Fruit fly (Drosophila melanogaster): ENCODE results near the gene Gclc.

Gclc gene

dm6 chrX:8125224-8125649 is 9.3 kb upstream of the Gclc start:
- TF ChIP-seq net (GFP tag; optimal IDR thresholded peaks at IDR 0.05): no peak
- TF ChIP-seq Smox (GFP tag; optimal IDR thresholded peaks at IDR 0.05): no peak
- TF ChIP-seq CG6808 (GFP tag; optimal IDR thresholded peaks at IDR 0.05): no peak
- TF ChIP-seq CG16779 (tag; optimal IDR thresholded peaks at IDR 0.05): no peak
- TF ChIP-seq CG34406 (GFP tag; optimal IDR thresholded peaks at IDR 0.05): no peak
- peak; percentile 48; the same call in 2 of the 3 replicates for TF ChIP-seq CG8119 (GFP tag; IDR thresholded peaks at IDR 0.05)
- TF ChIP-seq lz (GFP tag; optimal IDR thresholded peaks at IDR 0.05): no peak
- TF ChIP-seq CG10631 (GFP tag; optimal IDR thresholded peaks at IDR 0.05): peak; percentile 23
- no peak for TF ChIP-seq Sox102F (GFP tag; optimal IDR thresholded peaks at IDR 0.05)
- no peak for TF ChIP-seq Ets21C (GFP tag; optimal IDR thresholded peaks at IDR 0.05)
- TF ChIP-seq Eip93F (GFP tag; optimal IDR thresholded peaks at IDR 0.05): no peak
- TF ChIP-seq CG6276 (GFP tag; optimal IDR thresholded peaks at IDR 0.05): peak; percentile 47
- TF ChIP-seq Hr39 (GFP tag; optimal IDR thresholded peaks at IDR 0.05): no peak
- TF ChIP-seq topi (GFP tag; optimal IDR thresholded peaks at IDR 0.05): no peak
- no peak for TF ChIP-seq CG3032 (tag; optimal IDR thresholded peaks at IDR 0.05)
- TF ChIP-seq CG8319 (GFP tag; optimal IDR thresholded peaks at IDR 0.05): no peak
- peak; percentile 23 for TF ChIP-seq achi (GFP tag; optimal IDR thresholded peaks at IDR 0.05)
- no peak for TF ChIP-seq CG7368 (GFP tag; optimal IDR thresholded peaks at IDR 0.05)
- TF ChIP-seq CG31627 (GFP tag; optimal IDR thresholded peaks at IDR 0.05): no peak
- TF ChIP-seq CG11762 (GFP tag; optimal IDR thresholded peaks at IDR 0.05; ENCODE audit: insufficient read depth): no peak
- no peak for TF ChIP-seq CG9139 (GFP tag; optimal IDR thresholded peaks at IDR 0.05)
- TF ChIP-seq CG1621 (tag; optimal IDR thresholded peaks at IDR 0.05): no peak
- TF ChIP-seq Eip78C (GFP tag): peak; percentile 67
- TF ChIP-seq dac (GFP tag; optimal IDR thresholded peaks at IDR 0.05): no peak
- no peak for TF ChIP-seq Ets96B (tag; optimal IDR thresholded peaks at IDR 0.05)
- peak; percentile 5 for TF ChIP-seq Lpt (GFP tag; optimal IDR thresholded peaks at IDR 0.05)
- no peak for TF ChIP-seq Eip75B (GFP tag; optimal IDR thresholded peaks at IDR 0.05)
- TF ChIP-seq CG15336 (GFP tag; IDR thresholded peaks at IDR 0.05): peak; percentile 54
- 0 out of 3 replicates have a peak, but pooled peaks have one; percentile 21 for TF ChIP-seq CG6163 (GFP tag; IDR thresholded peaks at IDR 0.05)
- no peak for TF ChIP-seq spab (GFP tag; optimal IDR thresholded peaks at IDR 0.05)
- no peak for TF ChIP-seq fkh (GFP tag; optimal IDR thresholded peaks at IDR 0.05)
- TF ChIP-seq Blimp-1 (GFP tag; optimal IDR thresholded peaks at IDR 0.05): no peak
- no peak for TF ChIP-seq CG6854 (GFP tag; optimal IDR thresholded peaks at IDR 0.05)
- no peak for TF ChIP-seq Sox14 (GFP tag; optimal IDR thresholded peaks at IDR 0.05)
- peak; percentile 39; the same call in 1 of the 2 replicates for TF ChIP-seq CG11294 (GFP tag; IDR thresholded peaks at IDR 0.05)
- no peak for TF ChIP-seq svp (GFP tag)
- peak; percentile 6 for TF ChIP-seq Hr4 (GFP tag; optimal IDR thresholded peaks at IDR 0.05)
- TF ChIP-seq CG32006 (GFP tag; optimal IDR thresholded peaks at IDR 0.05): peak; percentile 81
- peak; percentile 60 for TF ChIP-seq CG4318 (GFP tag; optimal IDR thresholded peaks at IDR 0.05)
- TF ChIP-seq Met (GFP tag; optimal IDR thresholded peaks at IDR 0.05): no peak
- no peak for TF ChIP-seq CG11902 (GFP tag; optimal IDR thresholded peaks at IDR 0.05)
- no peak for TF ChIP-seq ss (GFP tag; optimal IDR thresholded peaks at IDR 0.05)
- TF ChIP-seq esn (GFP tag; optimal IDR thresholded peaks at IDR 0.05): no peak
- no peak for TF ChIP-seq pdm3 (GFP tag; optimal IDR thresholded peaks at IDR 0.05)
- peak; percentile 37 for TF ChIP-seq OdsH (GFP tag; optimal IDR thresholded peaks at IDR 0.05)
- no peak for TF ChIP-seq CG6792 (GFP tag; optimal IDR thresholded peaks at IDR 0.05)
- TF ChIP-seq dsx (GFP tag; optimal IDR thresholded peaks at IDR 0.05; ENCODE audit: poor library complexity, severe bottlenecking): no peak
- no peak for TF ChIP-seq cyc (GFP tag; optimal IDR thresholded peaks at IDR 0.05)
- TF ChIP-seq vri (GFP tag; optimal IDR thresholded peaks at IDR 0.05): no peak
- TF ChIP-seq salr (GFP tag; optimal IDR thresholded peaks at IDR 0.05): peak in 1 of 2 experiments; percentile 13
- TF ChIP-seq Sox15 (GFP tag; optimal IDR thresholded peaks at IDR 0.05): no peak
- peak; percentile 12 for TF ChIP-seq acj6 (GFP tag; optimal IDR thresholded peaks at IDR 0.05)
- TF ChIP-seq CG3919 (GFP tag; optimal IDR thresholded peaks at IDR 0.05): peak; percentile 3

Data from whole organism, prepupa.